Worm (Caenorhabditis elegans): ENCODE measurements around the gene ZC239.6.
"Not testable (repeated sequence)": the region's sequence is repeated elsewhere in the genome, so short reads cannot be mapped to it uniquely, and the experiment has no call there.

The ZC239.6 gene

DNA sequence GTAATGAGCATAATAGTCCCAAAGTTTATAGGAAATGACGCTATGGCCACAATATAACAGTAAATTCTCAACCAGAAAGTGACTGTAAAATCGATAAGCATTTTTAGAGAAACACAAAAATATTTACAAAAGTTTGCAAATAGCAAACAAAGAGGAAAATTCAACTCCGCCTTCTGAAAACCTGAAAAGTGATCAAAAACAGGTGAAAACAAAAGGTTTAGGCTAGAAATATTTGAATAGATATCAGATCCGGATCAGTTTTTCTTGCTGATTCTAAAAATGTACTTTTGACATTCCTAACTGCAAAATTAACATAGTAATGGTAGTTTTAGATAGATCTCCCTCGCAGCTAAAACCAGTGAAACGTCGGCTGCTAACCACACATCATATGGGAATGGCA is 10.4 kb upstream of the ZC239.6 start, which contains the start of gene sri-51 (continued):
- no peak for TF ChIP-seq nfya-1 (tag; optimal IDR thresholded peaks at IDR 0.05)

DNA sequence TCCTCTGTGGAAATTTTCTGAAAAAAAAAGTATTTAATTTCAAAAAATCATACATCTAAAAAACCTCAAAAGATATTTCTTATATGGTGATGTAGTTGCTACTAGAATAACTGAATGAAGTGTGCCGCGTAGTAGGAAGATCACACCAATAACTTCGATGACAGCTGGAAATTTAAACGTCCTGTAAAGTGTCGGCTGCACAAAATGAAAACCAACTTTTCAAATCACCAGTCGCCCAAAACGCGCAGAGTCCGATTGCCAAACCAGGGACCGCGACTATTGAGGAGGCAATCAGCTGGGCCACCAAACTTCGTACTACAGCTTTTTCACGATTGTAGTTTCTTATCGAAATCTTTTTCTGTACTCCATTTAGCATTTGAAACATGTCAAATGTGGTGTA is 8.2 kb upstream of the ZC239.6 start, which contains the start of gene sri-48:
Gene sri-48, minus strand, starts transcription at position 101 of the 400 bp plus-strand sequence.
- not testable (repeated sequence) for TF ChIP-seq lim-6 (tag; optimal IDR thresholded peaks at IDR 0.05); mec-3 (tag; optimal IDR thresholded peaks at IDR 0.05; ENCODE audit: borderline replicate concordance); ceh-9 (tag; optimal IDR thresholded peaks at IDR 0.05)

- no peak for TF ChIP-seq sox-2 (GFP tag; IDR thresholded peaks at IDR 0.05)
Measured at ce11 chrII:3202519-3202918, 6.9 kb upstream of the ZC239.6 start, which contains the start of gene sri-53. TSS of gene sri-53 (minus strand) at chrII:3202619.

ce11 chrII:3203415-3203814 is 6.0 kb upstream of the ZC239.6 start, which contains the start of gene sri-50:
TSS of gene sri-50 (plus strand) at chrII:3203715.
- TF ChIP-seq F13H6.1 (tag; optimal IDR thresholded peaks at IDR 0.05) (no peak), gmeb-2 (tag; optimal IDR thresholded peaks at IDR 0.05) (no peak), C08G9.2 (tag; optimal IDR thresholded peaks at IDR 0.05) (no peak), pqm-1 (tag; optimal IDR thresholded peaks at IDR 0.05) (no peak), eyg-1 (tag; optimal IDR thresholded peaks at IDR 0.05) (no peak), ets-4 (tag; optimal IDR thresholded peaks at IDR 0.05) (no peak), ceh-19 (GFP tag; optimal IDR thresholded peaks at IDR 0.05) (no peak), elt-4 (tag; optimal IDR thresholded peaks at IDR 0.05) (no peak), fax-1 (tag; optimal IDR thresholded peaks at IDR 0.05) (no peak), ceh-18 (tag; optimal IDR thresholded peaks at IDR 0.05) (no peak), pha-2 (tag; optimal IDR thresholded peaks at IDR 0.05) (no peak), pha-4 (tag; optimal IDR thresholded peaks at IDR 0.05) (no peak), hlh-15 (tag; optimal IDR thresholded peaks at IDR 0.05) (no peak), dmd-4 (tag; optimal IDR thresholded peaks at IDR 0.05; ENCODE audit: borderline replicate concordance) (no peak), ceh-24 (tag; optimal IDR thresholded peaks at IDR 0.05) (no peak), ceh-9 (tag; optimal IDR thresholded peaks at IDR 0.05) (no peak), K09A11.1 (tag; optimal IDR thresholded peaks at IDR 0.05; ENCODE audit: insufficient read depth) (no peak)

DNA sequence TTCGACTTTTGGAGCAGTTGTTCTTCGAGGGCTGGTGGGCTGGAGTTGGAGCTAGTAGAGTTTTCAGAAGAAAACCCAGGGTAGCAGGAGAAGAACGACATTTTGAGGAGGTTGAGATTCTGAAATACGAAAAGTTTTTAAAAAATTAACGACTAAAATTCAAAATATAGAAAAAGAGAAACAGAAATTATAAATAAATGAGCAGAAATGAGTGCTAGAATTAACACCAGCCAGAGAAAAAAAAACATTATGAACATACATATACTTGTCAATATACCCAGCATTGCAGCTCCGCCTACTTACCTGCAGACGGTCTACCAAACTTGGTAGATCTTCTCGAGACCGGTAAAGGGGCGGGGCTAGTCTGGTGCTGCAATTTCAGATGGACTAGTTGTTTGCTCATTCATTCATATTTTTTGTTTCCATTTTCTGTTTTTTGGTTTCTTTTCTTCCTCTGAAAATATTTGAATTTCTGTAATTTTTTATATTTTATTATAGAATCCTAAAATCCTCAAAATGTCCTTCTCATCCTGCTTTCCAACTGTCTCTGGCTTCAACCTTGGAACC is 2.9 kb upstream of the ZC239.6 start, which contains the start of the genes ZC239.20 and ZC239.21:
Gene ZC239.20, minus strand, starts transcription at position 101 of the 567 bp plus-strand sequence.
Gene ZC239.21, plus strand, starts transcription at position 517 of the 567 bp plus-strand sequence.
- no peak for TF ChIP-seq ceh-6 (GFP tag; optimal IDR thresholded peaks at IDR 0.05)
- TF ChIP-seq nhr-232 (tag; optimal IDR thresholded peaks at IDR 0.05): no peak
- no peak for TF ChIP-seq ama-1 (optimal IDR thresholded peaks at IDR 0.05)
- no peak for TF ChIP-seq hlh-8 (tag; optimal IDR thresholded peaks at IDR 0.05)
- no peak for TF ChIP-seq pax-1 (tag; optimal IDR thresholded peaks at IDR 0.05)
- TF ChIP-seq sox-4 (tag; optimal IDR thresholded peaks at IDR 0.05): no peak
- TF ChIP-seq C08G9.2 (tag; optimal IDR thresholded peaks at IDR 0.05): no peak

DNA sequence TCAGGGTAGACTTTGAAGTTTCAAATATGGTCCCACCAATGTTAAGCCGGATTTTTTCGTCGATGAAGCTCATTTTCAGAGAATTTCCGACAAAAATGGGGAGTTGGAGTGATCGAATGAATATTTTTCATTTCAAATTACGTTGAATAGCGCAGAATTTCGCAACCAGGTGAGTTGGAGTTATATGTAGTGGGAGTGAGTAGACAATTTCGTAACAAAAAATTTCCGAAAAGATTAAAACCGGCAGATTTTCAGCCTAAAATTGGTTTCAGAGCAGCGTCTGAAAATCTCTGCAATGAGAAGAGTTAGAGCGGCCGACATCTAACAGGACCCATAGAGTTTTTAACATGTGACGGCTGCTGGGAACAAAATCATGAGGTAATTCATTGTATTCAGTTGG is 752 bp upstream of the ZC239.6 start, which contains the start of gene sdz-35:
Gene sdz-35, minus strand, starts transcription at position 101 of the 400 bp plus-strand sequence.
- TF ChIP-seq nhr-11 (tag; optimal IDR thresholded peaks at IDR 0.05): no peak
- no peak for TF ChIP-seq ama-1 (optimal IDR thresholded peaks at IDR 0.05)
- TF ChIP-seq elt-2 (tag; optimal IDR thresholded peaks at IDR 0.05): no peak
- no peak for TF ChIP-seq ceh-22 (tag; optimal IDR thresholded peaks at IDR 0.05)
- TF ChIP-seq ceh-2 (tag; optimal IDR thresholded peaks at IDR 0.05): no peak
- no peak for TF ChIP-seq fax-1 (tag; optimal IDR thresholded peaks at IDR 0.05)
- no peak for TF ChIP-seq lim-6 (tag; optimal IDR thresholded peaks at IDR 0.05)
- no peak for TF ChIP-seq hlh-8 (tag; optimal IDR thresholded peaks at IDR 0.05)
- TF ChIP-seq tbx-2 (tag; optimal IDR thresholded peaks at IDR 0.05): no peak
- no peak for TF ChIP-seq ceh-18 (tag; optimal IDR thresholded peaks at IDR 0.05)
- no peak for TF ChIP-seq C08G9.2 (tag; optimal IDR thresholded peaks at IDR 0.05)
- TF ChIP-seq gmeb-2 (tag; optimal IDR thresholded peaks at IDR 0.05): no peak

All from whole organism, late embryonic.